Fruit fly (Drosophila melanogaster) whole organism, embryonic: ENCODE measurements around the gene CG7601.

Experiments used
- ATbp ChIP-seq: fragments of 200-800 bp; sonication (Bioruptor generic); optimal IDR thresholded peaks from 2 replicates; lab custom pipeline; 2017; ENCODE audit warnings: missing biosample characterization, mild to moderate bottlenecking, missing genetic modification characterization, missing genetic modification reagents
- CG11398 ChIP-seq: fragments of 200-800 bp; sonication (Bioruptor generic); optimal IDR thresholded peaks from 2 replicates; lab custom pipeline; 2016; ENCODE audit warnings: missing biosample characterization, missing genetic modification characterization
- CG1233 ChIP-seq: fragments of 200-800 bp; sonication (Bioruptor generic); optimal IDR thresholded peaks from 4 replicates; lab custom pipeline; 2018; ENCODE audit warnings: missing biosample characterization, mild to moderate bottlenecking, missing genetic modification characterization
- CG12744 ChIP-seq: fragments of 200-800 bp; sonication (Bioruptor generic); optimal IDR thresholded peaks from 2 replicates; lab custom pipeline; 2016; ENCODE audit warnings: missing biosample characterization, missing genetic modification characterization
- CG13287 ChIP-seq: fragments of 200-800 bp; sonication (Bioruptor generic); IDR thresholded peaks from 2 replicates; pipeline ENCODE4 v1.3.6; 2022; ENCODE audit warnings: missing biosample characterization, missing genetic modification characterization; ENCODE audit not compliant: partially characterized antibody
- CG17361 ChIP-seq: fragments of 200-800 bp; sonication (Bioruptor generic); IDR thresholded peaks from 3 replicates; pipeline ENCODE4 v1.3.6; 2022; ENCODE audit warnings: missing biosample characterization, missing genetic modification characterization
- CG1792 ChIP-seq: fragments of 200-800 bp; sonication (Bioruptor generic); optimal IDR thresholded peaks from 2 replicates; lab custom pipeline; 2016; ENCODE audit warnings: missing biosample characterization, missing genetic modification characterization
- CG18011 ChIP-seq: fragments of 200-800 bp; sonication (Bioruptor generic); optimal IDR thresholded peaks from 2 replicates; lab custom pipeline; 2017; ENCODE audit warnings: missing biosample characterization, missing genetic modification characterization, mild to moderate bottlenecking, moderate library complexity, missing genotype
- CG18619 ChIP-seq: fragments of 200-800 bp; sonication (Bioruptor generic); optimal IDR thresholded peaks from 3 replicates; lab custom pipeline; 2017; ENCODE audit warnings: missing biosample characterization, mild to moderate bottlenecking, missing genetic modification characterization
- CG2678 ChIP-seq: fragments of 200-800 bp; sonication (Bioruptor generic); optimal IDR thresholded peaks from 3 replicates; lab custom pipeline; 2019; ENCODE audit warnings: missing biosample characterization, mild to moderate bottlenecking, missing genetic modification characterization, moderate library complexity
- CG2712 ChIP-seq: fragments of 200-800 bp; optimal IDR thresholded peaks from 3 replicates; lab custom pipeline; 2019; ENCODE audit warnings: missing biosample characterization, mild to moderate bottlenecking, missing genetic modification characterization, moderate library complexity
- CG31388 ChIP-seq: fragments of 200-800 bp; sonication (Bioruptor generic); optimal IDR thresholded peaks from 2 replicates; lab custom pipeline; 2016; ENCODE audit warnings: missing biosample characterization, missing genetic modification characterization
- CG31441 ChIP-seq: fragments of 200-800 bp; sonication (Bioruptor generic); IDR thresholded peaks from 2 replicates; pipeline ENCODE4 v1.3.6; 2022; ENCODE audit warnings: missing biosample characterization, missing genetic modification characterization
- CG32772 ChIP-seq: fragments of 200-800 bp; sonication (Bioruptor generic); IDR thresholded peaks from 2 replicates; pipeline ENCODE4 v1.3.6; 2022; ENCODE audit warnings: missing biosample characterization, missing genetic modification characterization
- CG34422 ChIP-seq: fragments of 200-800 bp; sonication (Bioruptor generic); IDR thresholded peaks from 3 replicates; pipeline ENCODE4 v1.3.6; 2022; ENCODE audit warnings: missing biosample characterization, missing genetic modification characterization
- CG4820 ChIP-seq: fragments of 200-800 bp; sonication (Bioruptor generic); optimal IDR thresholded peaks from 3 replicates; lab custom pipeline; 2016; ENCODE audit warnings: missing biosample characterization, missing genetic modification characterization
- CG8089 ChIP-seq: fragments of 200-800 bp; sonication (Bioruptor generic); optimal IDR thresholded peaks from 3 replicates; lab custom pipeline; 2016; ENCODE audit warnings: missing biosample characterization, missing genetic modification characterization
- CG8359 ChIP-seq: fragments of 200-800 bp; sonication (Bioruptor generic); optimal IDR thresholded peaks from 2 replicates; lab custom pipeline; 2017; ENCODE audit warnings: missing biosample characterization, mild to moderate bottlenecking, missing genetic modification characterization, borderline replicate concordance
- CrebB ChIP-seq: fragments of 200-800 bp; sonication (Bioruptor generic); optimal IDR thresholded peaks from 3 replicates; lab custom pipeline; 2018; ENCODE audit warnings: missing biosample characterization, mild to moderate bottlenecking, missing genetic modification characterization
- Deaf1 ChIP-seq: fragments of 200-800 bp; optimal IDR thresholded peaks from 3 replicates; lab custom pipeline; 2019; ENCODE audit warnings: missing biosample characterization, mild to moderate bottlenecking, missing genetic modification characterization, moderate library complexity
- E2f2 ChIP-seq: fragments of 200-800 bp; sonication (Bioruptor generic); IDR thresholded peaks from 2 replicates; pipeline ENCODE4 v1.3.6; 2022; ENCODE audit warnings: missing biosample characterization, missing genetic modification characterization
- Fer2 ChIP-seq: fragments of 200-800 bp; sonication (Bioruptor generic); optimal IDR thresholded peaks from 2 replicates; lab custom pipeline; 2018; ENCODE audit warnings: missing biosample characterization, mild to moderate bottlenecking, missing genetic modification characterization, moderate library complexity
- Gug ChIP-seq: fragments of 200-800 bp; sonication (Bioruptor generic); IDR thresholded peaks from 4 replicates; pipeline ENCODE4 v1.3.6; 2022; ENCODE audit warnings: missing biosample characterization, missing genetic modification characterization
- MESR4 ChIP-seq: fragments of 200-800 bp; sonication (Bioruptor generic); optimal IDR thresholded peaks from 2 replicates; lab custom pipeline; 2018; ENCODE audit warnings: missing biosample characterization, mild to moderate bottlenecking, missing genetic modification characterization, moderate library complexity
- Meics ChIP-seq: fragments of 200-800 bp; sonication (Bioruptor generic); optimal IDR thresholded peaks from 2 replicates; lab custom pipeline; 2017; ENCODE audit warnings: missing biosample characterization, mild to moderate bottlenecking, missing genetic modification characterization
- Mrtf ChIP-seq: fragments of 200-800 bp; sonication (Bioruptor generic); IDR thresholded peaks from 3 replicates; pipeline ENCODE4 v1.3.6; 2022; ENCODE audit warnings: missing biosample characterization, missing genetic modification characterization
- Poxn ChIP-seq: fragments of 200-800 bp; sonication (Bioruptor generic); IDR thresholded peaks from 2 replicates; pipeline ENCODE4 v1.3.6; 2022; ENCODE audit warnings: missing biosample characterization, missing genetic modification characterization
- Six4 ChIP-seq: fragments of 200-800 bp; sonication (Bioruptor generic); optimal IDR thresholded peaks from 2 replicates; lab custom pipeline; 2016; ENCODE audit warnings: missing biosample characterization, missing genetic modification characterization
- Stat92E ChIP-seq, 3 experiments: fragments of >200 bp in 2 of 3; fragments of 200-800 bp in 1 of 3; sonication (Bioruptor generic) in 1 of 3; optimal IDR thresholded peaks; 2 replicates each; lab custom pipeline; 2017 to 2019; ENCODE audit warnings: missing biosample characterization in 3 of 3, missing genetic modification characterization in 3 of 3, mild to moderate bottlenecking in 1 of 3, moderate library complexity in 1 of 3
- Vsx1 ChIP-seq: fragments of 200-800 bp; sonication (Bioruptor generic); optimal IDR thresholded peaks from 2 replicates; lab custom pipeline; 2017; ENCODE audit warnings: missing biosample characterization, mild to moderate bottlenecking, missing genetic modification characterization, missing genetic modification reagents
- al ChIP-seq: fragments of 200-800 bp; sonication (Bioruptor generic); IDR thresholded peaks from 2 replicates; pipeline ENCODE4 v1.3.6; 2022; ENCODE audit warnings: missing biosample characterization, missing genetic modification characterization
- cas ChIP-seq: fragments of 200-800 bp; sonication (Bioruptor generic); IDR thresholded peaks from 2 replicates; pipeline ENCODE4 v1.3.6; 2022; ENCODE audit warnings: missing biosample characterization, missing genetic modification characterization
- caup ChIP-seq: fragments of 200-800 bp; sonication (Bioruptor generic); optimal IDR thresholded peaks from 3 replicates; lab custom pipeline; 2017; ENCODE audit warnings: missing biosample characterization, mild to moderate bottlenecking, missing genetic modification characterization, moderate library complexity; ENCODE audit not compliant: severe bottlenecking
- chinmo ChIP-seq: fragments of 200-800 bp; sonication (Bioruptor generic); IDR thresholded peaks from 4 replicates; pipeline ENCODE4 v1.3.6; 2022; ENCODE audit warnings: missing biosample characterization, missing genetic modification characterization; ENCODE audit not compliant: partially characterized antibody
- dm ChIP-seq: fragments of 200-800 bp; sonication (Bioruptor generic); optimal IDR thresholded peaks from 3 replicates; lab custom pipeline; 2016; ENCODE audit warnings: missing biosample characterization, missing genetic modification characterization
- dpn ChIP-seq, 2 experiments: fragments of 200-800 bp; sonication (Bioruptor generic); optimal IDR thresholded peaks; 3 replicates each; lab custom pipeline; 2016; ENCODE audit warnings: missing biosample characterization in 2 of 2, missing genetic modification characterization in 2 of 2
- fd3F ChIP-seq: fragments of 200-800 bp; sonication (Bioruptor generic); optimal IDR thresholded peaks from 2 replicates; lab custom pipeline; 2018; ENCODE audit warnings: missing biosample characterization, mild to moderate bottlenecking, missing genetic modification characterization, moderate library complexity
- fd64A ChIP-seq: fragments of 200-800 bp; sonication (Bioruptor generic); optimal IDR thresholded peaks from 3 replicates; lab custom pipeline; 2018; ENCODE audit warnings: missing biosample characterization, mild to moderate bottlenecking, missing genetic modification characterization
- gfzf ChIP-seq: fragments of 200-800 bp; sonication (Bioruptor generic); optimal IDR thresholded peaks from 2 replicates; lab custom pipeline; 2016; ENCODE audit warnings: missing biosample characterization, mild to moderate bottlenecking, missing genetic modification characterization, moderate library complexity
- hth ChIP-seq: fragments of >200 bp; optimal IDR thresholded peaks from 2 replicates; lab custom pipeline; 2017; ENCODE audit warnings: inconsistent platforms
- insv ChIP-seq, 2 experiments: fragments of 200-800 bp; sonication (Bioruptor generic); optimal IDR thresholded peaks; 3 replicates each; lab custom pipeline; 2016 to 2018; ENCODE audit warnings: missing biosample characterization in 2 of 2, missing genetic modification characterization in 2 of 2
- pan ChIP-seq, 4 experiments: fragments of >200 bp in 3 of 4; fragments of 200-800 bp in 1 of 4; sonication (Bioruptor generic) in 1 of 4; optimal IDR thresholded peaks in 3 of 4; IDR thresholded peaks in 1 of 4; 2 replicates each; pipeline versions ENCODE4 v1.3.6 to Lab custom; 2017 to 2022; ENCODE audit warnings: missing biosample characterization in 2 of 4, missing genetic modification characterization in 2 of 4, mixed read lengths in 1 of 4
- pros ChIP-seq: fragments of 200-800 bp; sonication (Bioruptor generic); optimal IDR thresholded peaks from 3 replicates; lab custom pipeline; 2019; ENCODE audit warnings: missing biosample characterization, mild to moderate bottlenecking, missing genetic modification characterization, moderate library complexity
- pum ChIP-seq: fragments of 200-800 bp; sonication (Bioruptor generic); optimal IDR thresholded peaks from 2 replicates; lab custom pipeline; 2016; ENCODE audit warnings: missing biosample characterization, missing genetic modification characterization
- ro ChIP-seq: fragments of 200-800 bp; sonication (Bioruptor generic); IDR thresholded peaks from 2 replicates; pipeline ENCODE4 v1.3.6; 2022; ENCODE audit warnings: missing biosample characterization, missing genetic modification characterization
- run ChIP-seq: fragments of 200-800 bp; sonication (Bioruptor generic); optimal IDR thresholded peaks from 3 replicates; lab custom pipeline; 2018; ENCODE audit warnings: missing biosample characterization, mild to moderate bottlenecking, missing genetic modification characterization
- salm ChIP-seq: fragments of 200-800 bp; sonication (Bioruptor generic); optimal IDR thresholded peaks from 2 replicates; lab custom pipeline; 2018; ENCODE audit warnings: missing biosample characterization, mild to moderate bottlenecking, missing genetic modification characterization
- sens ChIP-seq: fragments of 200-800 bp; sonication (Bioruptor generic); peaks from one replicate; lab custom pipeline; 2016; ENCODE audit warnings: missing biosample characterization, missing genetic modification characterization
- sens-2 ChIP-seq: fragments of 200-800 bp; sonication (Bioruptor generic); IDR thresholded peaks from 2 replicates; pipeline ENCODE4 v1.3.6; 2022; ENCODE audit warnings: missing biosample characterization, missing genetic modification characterization
- yki ChIP-seq: fragments of >200 bp; optimal IDR thresholded peaks from 3 replicates; lab custom pipeline; 2018

Gene CG7601

dm6 chr3R:29745056-29745455, 8.5 kb upstream of the CG7601 start, which contains the start of the genes Wdr24 and IntS11 (continued):
- TF ChIP-seq ro (GFP tag; lab: Robert Waterston, UW) (peak; percentile 18; the same call in 1 of the 2 replicates), pum (GFP tag; lab: Kevin White, UChicago) (peak; percentile 52), salm (tag; lab: Kevin White, UChicago) (peak; percentile 28), CG18011 (peak; percentile 21), E2f2 (GFP tag; lab: Robert Waterston, UW) (peak; percentile 74), CG31441 (GFP tag; lab: Robert Waterston, UW) (no peak; the same call in 1 of the 2 replicates), CG4820 (GFP tag; lab: Kevin White, UChicago) (peak; percentile 57), gfzf (peak; percentile 61), CG17361 (GFP tag; lab: Robert Waterston, UW) (peak; percentile 81), cas (peak; percentile 88), CG1792 (GFP tag; lab: Kevin White, UChicago) (peak; percentile 43), CG1233 (peak; percentile 83), Poxn (GFP tag; lab: Robert Waterston, UW) (peak; percentile 87), dpn (GFP tag; optimal IDR thresholded peaks at IDR 0.05; lab: Kevin White, UChicago) (peak; percentile 65 to 82), CG8359 (GFP tag; lab: Kevin White, UChicago) (no peak), CG11398 (GFP tag; lab: Kevin White, UChicago) (no peak), Mrtf (peak; percentile 84; the same call in 2 of the 3 replicates), pros (GFP tag; lab: Kevin White, UChicago) (peak; percentile 2), sens-2 (GFP tag; lab: Robert Waterston, UW) (0 out of 2 replicates have a peak, but pooled peaks have one; percentile 27), insv (GFP tag; optimal IDR thresholded peaks at IDR 0.05; lab: Kevin White, UChicago) (peak; percentile 31 to 94), CG8089 (no peak), sens (peak; percentile 93), CG31388 (GFP tag; lab: Kevin White, UChicago) (peak; percentile 34), CG2712 (tag; lab: Kevin White, UChicago) (peak; percentile 81), chinmo (0 out of 4 replicates have a peak, but pooled peaks have one; percentile 57), Gug (GFP tag; lab: Robert Waterston, UW) (peak; percentile 91), fd64A (GFP tag; lab: Kevin White, UChicago) (no peak), ATbp (GFP tag; lab: Kevin White, UChicago) (no peak), pan (optimal IDR thresholded peaks at IDR 0.05; lab: Kevin White, UChicago) (no peak), pan (GFP tag; optimal IDR thresholded peaks at IDR 0.05 in 1 of 2, IDR thresholded peaks at IDR 0.05 in 1 of 2) (peak in 1 of 2 experiments; percentile 96), CG13287 (GFP tag; lab: Robert Waterston, UW) (peak; percentile 64; the same call in 1 of the 2 replicates), hth (lab: Kevin White, UChicago) (no peak), Fer2 (tag; lab: Kevin White, UChicago) (peak; percentile 80), Deaf1 (peak; percentile 61), Stat92E (GFP tag; optimal IDR thresholded peaks at IDR 0.05; lab: Kevin White, UChicago) (peak in 1 of 3 experiments; percentile 33), caup (GFP tag; lab: Kevin White, UChicago) (peak; percentile 79), Vsx1 (GFP tag; lab: Kevin White, UChicago) (no peak), MESR4 (GFP tag; lab: Kevin White, UChicago) (peak; percentile 52), CG12744 (peak; percentile 63), CG34422 (GFP tag; lab: Robert Waterston, UW) (peak; percentile 95), fd3F (peak; percentile 88), CG32772 (GFP tag; lab: Robert Waterston, UW) (peak; percentile 97), run (tag; lab: Kevin White, UChicago) (no peak), CrebB (tag; lab: Kevin White, UChicago) (peak; percentile 79), al (GFP tag; lab: Robert Waterston, UW) (peak; percentile 95), CG2678 (tag; lab: Kevin White, UChicago) (peak; percentile 88), yki (lab: Kevin White, UChicago) (no peak), CG18619 (GFP tag; lab: Kevin White, UChicago) (peak; percentile 67), Six4 (GFP tag; lab: Kevin White, UChicago) (no peak), dm (GFP tag; lab: Kevin White, UChicago) (peak; percentile 74), Meics (peak; percentile 82)
